Fruit fly (Drosophila melanogaster) whole organism, embryonic: ENCODE results near the gene kay.

Source experiments
- ATbp ChIP-seq: fragments of 200-800 bp; sonication (Bioruptor generic); optimal IDR thresholded peaks from 2 replicates; lab custom pipeline; 2017; ENCODE audit warnings: missing biosample characterization, mild to moderate bottlenecking, missing genetic modification characterization, missing genetic modification reagents
- Abd-B ChIP-seq: fragments of 200-800 bp; sonication (Bioruptor generic); optimal IDR thresholded peaks from 2 replicates; lab custom pipeline; 2018; ENCODE audit warnings: missing biosample characterization, mild to moderate bottlenecking, missing genetic modification characterization, moderate library complexity
- Atf-2 ChIP-seq: fragments of 200-800 bp; sonication (Bioruptor generic); optimal IDR thresholded peaks from 2 replicates; lab custom pipeline; 2016; ENCODE audit warnings: missing biosample characterization, missing genetic modification characterization
- B-H2 ChIP-seq: fragments of 200-800 bp; sonication (Bioruptor generic); optimal IDR thresholded peaks from 2 replicates; lab custom pipeline; 2018; ENCODE audit warnings: missing biosample characterization, mild to moderate bottlenecking, missing genetic modification characterization
- Blimp-1 ChIP-seq: fragments of 200-800 bp; sonication (Bioruptor generic); optimal IDR thresholded peaks from 3 replicates; lab custom pipeline; 2018; ENCODE audit warnings: missing biosample characterization, missing genetic modification characterization, mild to moderate bottlenecking, moderate library complexity, missing genetic modification reagents
- BtbVII ChIP-seq: fragments of 200-800 bp; sonication (Bioruptor generic); optimal IDR thresholded peaks from 3 replicates; lab custom pipeline; 2017; ENCODE audit warnings: missing biosample characterization, mild to moderate bottlenecking, missing genetic modification characterization
- CG10147 ChIP-seq: fragments of 200-800 bp; sonication (Bioruptor generic); optimal IDR thresholded peaks from 2 replicates; lab custom pipeline; 2019; ENCODE audit warnings: missing biosample characterization, mild to moderate bottlenecking, missing genetic modification characterization, moderate library complexity
- CG12219 ChIP-seq: fragments of 200-800 bp; sonication (Bioruptor generic); optimal IDR thresholded peaks from 3 replicates; lab custom pipeline; 2018; ENCODE audit warnings: missing biosample characterization, mild to moderate bottlenecking, missing genetic modification characterization
- CG13287 ChIP-seq: fragments of 200-800 bp; sonication (Bioruptor generic); IDR thresholded peaks from 2 replicates; pipeline ENCODE4 v1.3.6; 2022; ENCODE audit warnings: missing biosample characterization, missing genetic modification characterization; ENCODE audit not compliant: partially characterized antibody
- CG13775 ChIP-seq: fragments of 200-800 bp; sonication (Bioruptor generic); optimal IDR thresholded peaks from 3 replicates; lab custom pipeline; 2017; ENCODE audit warnings: missing biosample characterization, mild to moderate bottlenecking, missing genetic modification characterization
- CG14667 ChIP-seq: fragments of 200-800 bp; sonication (Bioruptor generic); IDR thresholded peaks from 2 replicates; pipeline ENCODE4 v1.3.6; 2022; ENCODE audit warnings: missing biosample characterization, missing genetic modification characterization
- CG15073 ChIP-seq: fragments of 200-800 bp; sonication (Bioruptor generic); optimal IDR thresholded peaks from 2 replicates; lab custom pipeline; 2016; ENCODE audit warnings: missing biosample characterization, missing genetic modification characterization
- CG1603 ChIP-seq: fragments of 200-800 bp; sonication (Bioruptor generic); optimal IDR thresholded peaks from 2 replicates; lab custom pipeline; 2019; ENCODE audit warnings: missing biosample characterization, mild to moderate bottlenecking, missing genetic modification characterization, moderate library complexity
- CG18262 ChIP-seq: fragments of 200-800 bp; optimal IDR thresholded peaks from 3 replicates; lab custom pipeline; 2019; ENCODE audit warnings: missing biosample characterization, mild to moderate bottlenecking, missing genetic modification characterization, moderate library complexity
- CG33557 ChIP-seq: fragments of 200-800 bp; sonication (Bioruptor generic); optimal IDR thresholded peaks from 2 replicates; lab custom pipeline; 2019; ENCODE audit warnings: missing biosample characterization, mild to moderate bottlenecking, missing genetic modification characterization, moderate library complexity
- CG4424 ChIP-seq: fragments of 200-800 bp; sonication (Bioruptor generic); optimal IDR thresholded peaks from 3 replicates; lab custom pipeline; 2016; ENCODE audit warnings: missing biosample characterization, missing genetic modification characterization
- CG4820 ChIP-seq: fragments of 200-800 bp; sonication (Bioruptor generic); optimal IDR thresholded peaks from 3 replicates; lab custom pipeline; 2016; ENCODE audit warnings: missing biosample characterization, missing genetic modification characterization
- CG5245 ChIP-seq: fragments of 200-800 bp; sonication (Bioruptor generic); optimal IDR thresholded peaks from 3 replicates; lab custom pipeline; 2016; ENCODE audit warnings: missing biosample characterization, missing genetic modification characterization
- CG5953 ChIP-seq: fragments of 200-800 bp; sonication (Bioruptor generic); IDR thresholded peaks from 2 replicates; pipeline ENCODE4 v1.3.6; 2022; ENCODE audit warnings: missing biosample characterization, missing genetic modification characterization
- CG6272 ChIP-seq: fragments of 200-800 bp; sonication (Bioruptor generic); IDR thresholded peaks from 2 replicates; pipeline ENCODE4 v1.3.6; 2022; ENCODE audit warnings: missing biosample characterization, missing genetic modification characterization
- CG6854 ChIP-seq: fragments of 200-800 bp; sonication (Bioruptor generic); optimal IDR thresholded peaks from 3 replicates; lab custom pipeline; 2017; ENCODE audit warnings: missing biosample characterization, mild to moderate bottlenecking, missing genetic modification characterization
- CG8388 ChIP-seq: fragments of 200-800 bp; sonication (Bioruptor generic); optimal IDR thresholded peaks from 2 replicates; lab custom pipeline; 2019; ENCODE audit warnings: missing biosample characterization, mild to moderate bottlenecking, missing genetic modification characterization, moderate library complexity
- Camta ChIP-seq: fragments of 200-800 bp; sonication (Bioruptor generic); optimal IDR thresholded peaks from 2 replicates; lab custom pipeline; 2016; ENCODE audit warnings: missing biosample characterization, missing genetic modification characterization
- CoRest ChIP-seq: fragments of 200-800 bp; sonication (Bioruptor generic); optimal IDR thresholded peaks from 3 replicates; lab custom pipeline; 2018; ENCODE audit warnings: missing biosample characterization, mild to moderate bottlenecking, missing genetic modification characterization, moderate library complexity
- Dp ChIP-seq: fragments of 200-800 bp; sonication (Bioruptor generic); optimal IDR thresholded peaks from 2 replicates; lab custom pipeline; 2018; ENCODE audit warnings: missing biosample characterization, mild to moderate bottlenecking, missing genetic modification characterization, moderate library complexity
- E2f2 ChIP-seq: fragments of 200-800 bp; sonication (Bioruptor generic); IDR thresholded peaks from 2 replicates; pipeline ENCODE4 v1.3.6; 2022; ENCODE audit warnings: missing biosample characterization, missing genetic modification characterization
- H2.0 ChIP-seq: fragments of 200-800 bp; sonication (Bioruptor generic); IDR thresholded peaks from 2 replicates; pipeline ENCODE4 v1.3.6; 2022; ENCODE audit warnings: missing biosample characterization, missing genetic modification characterization
- Hr3 ChIP-seq: fragments of 200-800 bp; sonication (Bioruptor generic); optimal IDR thresholded peaks from 3 replicates; lab custom pipeline; 2016; ENCODE audit warnings: missing biosample characterization, missing genetic modification characterization
- Jarid2 ChIP-seq: fragments of 200-800 bp; sonication (Bioruptor generic); optimal IDR thresholded peaks from 3 replicates; lab custom pipeline; 2017; ENCODE audit warnings: mild to moderate bottlenecking, missing biosample characterization, missing genetic modification reagents, missing genetic modification characterization
- MTF-1 ChIP-seq: fragments of 200-800 bp; sonication (Bioruptor generic); optimal IDR thresholded peaks from 2 replicates; lab custom pipeline; 2018; ENCODE audit warnings: missing biosample characterization, mild to moderate bottlenecking, missing genetic modification characterization, borderline replicate concordance
- Oli ChIP-seq: fragments of 200-800 bp; sonication (Bioruptor generic); optimal IDR thresholded peaks from 2 replicates; lab custom pipeline; 2018; ENCODE audit warnings: missing biosample characterization, mild to moderate bottlenecking, missing genetic modification characterization, moderate library complexity
- Ptx1 ChIP-seq: fragments of 200-800 bp; sonication (Bioruptor generic); IDR thresholded peaks from 2 replicates; pipeline ENCODE4 v1.3.6; 2022; ENCODE audit warnings: missing biosample characterization, missing genetic modification characterization
- Spps ChIP-seq: fragments of 200-800 bp; sonication (Bioruptor generic); optimal IDR thresholded peaks from 2 replicates; lab custom pipeline; 2018; ENCODE audit warnings: missing biosample characterization, mild to moderate bottlenecking, missing genetic modification characterization
- YL-1 ChIP-seq: fragments of 200-800 bp; sonication (Bioruptor generic); optimal IDR thresholded peaks from 3 replicates; lab custom pipeline; 2017; ENCODE audit warnings: missing biosample characterization, mild to moderate bottlenecking, missing genetic modification characterization
- abd-A ChIP-seq: fragments of 200-800 bp; sonication (Bioruptor generic); optimal IDR thresholded peaks from 3 replicates; lab custom pipeline; 2019; ENCODE audit warnings: missing biosample characterization, mild to moderate bottlenecking, missing genetic modification characterization, moderate library complexity
- dmrt99B ChIP-seq: fragments of 200-800 bp; sonication (Bioruptor generic); optimal IDR thresholded peaks from 2 replicates; lab custom pipeline; 2018; ENCODE audit warnings: missing biosample characterization, mild to moderate bottlenecking, missing genetic modification characterization, moderate library complexity
- eve ChIP-seq, 2 experiments: fragments of >200 bp; optimal IDR thresholded peaks; 2 replicates each; lab custom pipeline; 2017; ENCODE audit warnings: missing biosample characterization in 2 of 2, missing genetic modification characterization in 2 of 2
- ewg ChIP-seq: fragments of 200-800 bp; sonication (Bioruptor generic); optimal IDR thresholded peaks from 3 replicates; lab custom pipeline; 2017; ENCODE audit warnings: mild to moderate bottlenecking, missing biosample characterization, missing genetic modification reagents, missing genetic modification characterization
- fu2 ChIP-seq: fragments of 200-800 bp; sonication (Bioruptor generic); optimal IDR thresholded peaks from 2 replicates; lab custom pipeline; 2016; ENCODE audit warnings: missing biosample characterization, missing genetic modification characterization
- gcm ChIP-seq: fragments of 200-800 bp; sonication (Bioruptor generic); optimal IDR thresholded peaks from 2 replicates; lab custom pipeline; 2019; ENCODE audit warnings: missing biosample characterization, mild to moderate bottlenecking, missing genetic modification characterization, moderate library complexity
- gsb-n ChIP-seq: fragments of 200-800 bp; sonication (Bioruptor generic); optimal IDR thresholded peaks from 3 replicates; lab custom pipeline; 2018; ENCODE audit warnings: missing biosample characterization, mild to moderate bottlenecking, missing genetic modification characterization
- ind ChIP-seq: fragments of 200-800 bp; sonication (Bioruptor generic); optimal IDR thresholded peaks from 3 replicates; lab custom pipeline; 2016; ENCODE audit warnings: missing biosample characterization, missing genetic modification characterization
- jumu ChIP-seq: fragments of 200-800 bp; sonication (Bioruptor generic); optimal IDR thresholded peaks from 3 replicates; lab custom pipeline; 2016; ENCODE audit warnings: missing biosample characterization, missing genetic modification characterization
- org-1 ChIP-seq: fragments of 200-800 bp; sonication (Bioruptor generic); optimal IDR thresholded peaks from 2 replicates; lab custom pipeline; 2017; ENCODE audit warnings: missing biosample characterization, missing genetic modification characterization
- pho ChIP-seq: fragments of 200-800 bp; sonication (Bioruptor generic); optimal IDR thresholded peaks from 2 replicates; lab custom pipeline; 2016; ENCODE audit warnings: missing biosample characterization, missing genetic modification characterization
- salm ChIP-seq: fragments of 200-800 bp; sonication (Bioruptor generic); optimal IDR thresholded peaks from 2 replicates; lab custom pipeline; 2018; ENCODE audit warnings: missing biosample characterization, mild to moderate bottlenecking, missing genetic modification characterization
- scrt ChIP-seq: fragments of 200-800 bp; sonication (Bioruptor generic); optimal IDR thresholded peaks from 2 replicates; lab custom pipeline; 2018; ENCODE audit warnings: missing biosample characterization, mild to moderate bottlenecking, missing genetic modification characterization, moderate library complexity
- slbo ChIP-seq: fragments of 200-800 bp; sonication (Bioruptor generic); IDR thresholded peaks from 2 replicates; pipeline ENCODE4 v1.3.6; 2022; ENCODE audit warnings: missing biosample characterization, missing genetic modification characterization
- stwl ChIP-seq: fragments of 200-800 bp; sonication (Bioruptor generic); optimal IDR thresholded peaks from 3 replicates; lab custom pipeline; 2018; ENCODE audit warnings: missing biosample characterization, mild to moderate bottlenecking, missing genetic modification characterization, moderate library complexity
- zen2 ChIP-seq: fragments of 200-800 bp; sonication (Bioruptor generic); IDR thresholded peaks from 3 replicates; pipeline ENCODE4 v1.3.6; 2022; ENCODE audit warnings: missing biosample characterization, missing genetic modification characterization; ENCODE audit not compliant: partially characterized antibody

Gene kay

DNA sequence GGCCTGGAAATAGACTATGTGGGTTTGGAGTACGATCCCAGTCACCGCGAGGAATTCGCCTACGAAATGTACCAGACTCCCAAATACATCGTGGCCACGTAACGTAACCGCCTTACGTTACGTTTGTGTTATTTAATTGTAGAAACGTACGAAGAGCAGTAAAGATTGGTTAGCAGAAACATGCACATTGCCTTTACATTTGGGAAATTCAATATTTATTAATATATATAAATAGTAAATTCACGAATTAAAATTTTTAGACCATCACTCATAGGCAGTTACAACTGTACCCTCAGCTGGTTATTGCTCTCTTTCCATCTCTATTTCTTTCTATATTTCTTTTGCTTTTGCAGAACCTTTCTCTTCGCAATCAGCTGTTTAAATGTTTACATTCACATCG lies 27.9 kb upstream of the kay start, which contains the start of gene Gnpnat (continued):
- TF ChIP-seq Camta (GFP tag; lab: Kevin White, UChicago) (no peak), ewg (GFP tag; lab: Kevin White, UChicago) (peak; percentile 22), Dp (GFP tag; lab: Kevin White, UChicago) (no peak), CG10147 (GFP tag; lab: Kevin White, UChicago) (peak; percentile 41), Spps (peak; percentile 29), Abd-B (GFP tag; lab: Kevin White, UChicago) (peak; percentile 23), CG18262 (tag; lab: Kevin White, UChicago) (peak; percentile 50), CG6272 (GFP tag; lab: Robert Waterston, UW) (no peak), stwl (tag; lab: Kevin White, UChicago) (no peak), zen2 (no peak), CoRest (tag; lab: Kevin White, UChicago) (peak; percentile 45), CG4424 (GFP tag; lab: Kevin White, UChicago) (peak; percentile 37), Oli (peak; percentile 48), eve (GFP tag; optimal IDR thresholded peaks at IDR 0.05; lab: Kevin White, UChicago) (no peak), salm (peak; percentile 47), CG13287 (GFP tag; lab: Robert Waterston, UW) (no peak), CG13775 (GFP tag; lab: Kevin White, UChicago) (peak; percentile 52), CG5245 (GFP tag; lab: Kevin White, UChicago) (peak; percentile 12), CG8388 (GFP tag; lab: Kevin White, UChicago) (peak; percentile 59), pho (GFP tag; lab: Kevin White, UChicago) (no peak), gcm (GFP tag; lab: Kevin White, UChicago) (peak; percentile 62), B-H2 (GFP tag; lab: Kevin White, UChicago) (peak; percentile 11), jumu (GFP tag; lab: Kevin White, UChicago) (peak; percentile 12), gsb-n (tag; lab: Kevin White, UChicago) (peak; percentile 60), CG5953 (GFP tag; lab: Robert Waterston, UW) (no peak), org-1 (GFP tag; lab: Kevin White, UChicago) (peak; percentile 56), ind (peak; percentile 57), Blimp-1 (GFP tag; lab: Kevin White, UChicago) (peak; percentile 58), BtbVII (GFP tag; lab: Kevin White, UChicago) (peak; percentile 50), CG4820 (peak; percentile 6), ATbp (GFP tag; lab: Kevin White, UChicago) (peak; percentile 53), Hr3 (GFP tag; lab: Kevin White, UChicago) (peak; percentile 6), Atf-2 (no peak), MTF-1 (GFP tag; lab: Kevin White, UChicago) (peak; percentile 24), CG12219 (GFP tag; lab: Kevin White, UChicago) (peak; percentile 41), CG14667 (GFP tag; lab: Robert Waterston, UW) (no peak), Ptx1 (no peak), scrt (GFP tag; lab: Kevin White, UChicago) (peak; percentile 26), CG33557 (GFP tag; lab: Kevin White, UChicago) (peak; percentile 1), dmrt99B (tag; lab: Kevin White, UChicago) (peak; percentile 63), CG1603 (tag; lab: Kevin White, UChicago) (peak; percentile 74), fu2 (GFP tag; lab: Kevin White, UChicago) (no peak), H2.0 (no peak), Jarid2 (GFP tag; lab: Kevin White, UChicago) (peak; percentile 14), slbo (GFP tag; lab: Robert Waterston, UW) (no peak), CG6854 (peak; percentile 29), YL-1 (GFP tag; lab: Kevin White, UChicago) (no peak), abd-A (no peak), E2f2 (no peak), CG15073 (no peak)
